Worm (Caenorhabditis elegans) whole organism, midembryonic: ENCODE measurements around the gene F41E6.7.
"Not testable (repeated sequence)": the region's sequence is repeated elsewhere in the genome, so short reads cannot be mapped to it uniquely, and the experiment has no call there.

Experiments used
- T22C8.4 ChIP-seq: fragments of 200-800 bp; sonication (Bioruptor generic); IDR thresholded peaks from 2 replicates; pipeline ENCODE4 v1.3.6; 2022; ENCODE audit warnings: missing genetic modification characterization, missing compliant biosample characterization
- cog-1 ChIP-seq: sonication (generic microtip); optimal IDR thresholded peaks from 2 replicates; lab custom pipeline; 2016; ENCODE audit warnings: missing genetic modification characterization, missing compliant biosample characterization
- flt-1 ChIP-seq: fragments of 200-800 bp; sonication (Bioruptor generic); IDR thresholded peaks from 2 replicates; pipeline ENCODE4 v1.3.6; 2022; ENCODE audit warnings: missing genetic modification characterization, missing compliant biosample characterization
- klf-2 ChIP-seq: fragments of 200-800 bp; sonication (Bioruptor generic); conservative IDR thresholded peaks from 2 replicates; pipeline ENCODE4 v1.3.6; 2022; ENCODE audit warnings: missing genetic modification reagents, missing genetic modification characterization, missing compliant biosample characterization
- med-1 ChIP-seq: sonication (generic microtip); optimal IDR thresholded peaks from 2 replicates; lab custom pipeline; 2017; ENCODE audit warnings: missing genetic modification characterization, mild to moderate bottlenecking, missing compliant biosample characterization, antibody characterized with exemption, missing genetic modification reagents; ENCODE audit not compliant: insufficient read depth
- ref-1 ChIP-seq: fragments of 200-800 bp; sonication (Bioruptor generic); conservative IDR thresholded peaks from 2 replicates; pipeline ENCODE4 v1.3.6; 2022; ENCODE audit warnings: missing genetic modification reagents, missing genetic modification characterization, missing compliant biosample characterization
- tab-1 ChIP-seq: fragments of 200-800 bp; sonication (Bioruptor generic); IDR thresholded peaks from 2 replicates; pipeline ENCODE4 v1.3.6; 2022; ENCODE audit warnings: missing genetic modification characterization, missing compliant biosample characterization
- ztf-23 ChIP-seq: fragments of 200-800 bp; sonication (Bioruptor generic); IDR thresholded peaks from 2 replicates; pipeline ENCODE4 v1.3.6; 2022; ENCODE audit warnings: missing genetic modification reagents, missing genetic modification characterization, missing compliant biosample characterization
- ztf-29 ChIP-seq: fragments of 200-800 bp; sonication (Bioruptor generic); IDR thresholded peaks from 2 replicates; pipeline ENCODE4 v1.3.6; 2022; ENCODE audit warnings: missing genetic modification reagents, missing genetic modification characterization, missing compliant biosample characterization

The F41E6.7 gene

ce11 chrV:8588079-8588478 lies 11.0 kb downstream of the F41E6.7 start, which contains the start of gene C10B5.3:
C10B5.3 (minus strand) TSS chrV:8588179.
- TF ChIP-seq ztf-23 (GFP tag; lab: Robert Waterston, UW) (0 out of 2 replicates have a peak, but pooled peaks have one; percentile 15), ref-1 (no peak)

ce11 chrV:8586920-8587319 lies 12.2 kb downstream of the F41E6.7 start:
- no peak for TF ChIP-seq klf-2
- no peak for TF ChIP-seq cog-1 (tag; lab: Kevin White, UChicago)
- no peak for TF ChIP-seq ztf-23 (GFP tag; lab: Robert Waterston, UW)
- TF ChIP-seq T22C8.4 (GFP tag; lab: Robert Waterston, UW) = no peak

ce11 chrV:8586472-8586871 lies 12.6 kb downstream of the F41E6.7 start:
- TF ChIP-seq tab-1 (no peak), med-1 (no peak), ztf-29 (GFP tag; lab: Robert Waterston, UW) (no peak), klf-2 (no peak), cog-1 (tag; lab: Kevin White, UChicago) (no peak), ztf-23 (GFP tag; lab: Robert Waterston, UW) (no peak), flt-1 (GFP tag; lab: Robert Waterston, UW) (no peak)

- TF ChIP-seq tab-1 (no peak), klf-2 (no peak), ztf-23 (GFP tag; lab: Robert Waterston, UW) (no peak), ref-1 (no peak), cog-1 (tag; lab: Kevin White, UChicago) (no peak), flt-1 (GFP tag; lab: Robert Waterston, UW) (no peak), med-1 (no peak), T22C8.4 (GFP tag; lab: Robert Waterston, UW) (no peak), ztf-29 (GFP tag; lab: Robert Waterston, UW) (no peak)
Observed at ce11 chrV:8580961-8581360, 18.1 kb downstream of the F41E6.7 start, which contains the start of gene C10B5.1. C10B5.1 (plus strand) TSS chrV:8581261.

ce11 chrV:8574762-8575161 lies 24.3 kb downstream of the F41E6.7 start, which contains the start of gene F25G6.1:
F25G6.1 (plus strand) TSS chrV:8575062.
- TF ChIP-seq ztf-23 (GFP tag; lab: Robert Waterston, UW); ref-1; klf-2: not testable (repeated sequence)

- TF ChIP-seq ztf-23 (GFP tag; lab: Robert Waterston, UW) (no peak), T22C8.4 (GFP tag; lab: Robert Waterston, UW) (no peak), cog-1 (tag; lab: Kevin White, UChicago) (no peak), med-1 (no peak), ztf-29 (GFP tag; lab: Robert Waterston, UW) (no peak), flt-1 (GFP tag; lab: Robert Waterston, UW) (no peak), tab-1 (no peak), klf-2 (no peak), ref-1 (no peak)
Observed at ce11 chrV:8569841-8570361, 29.2 kb downstream of the F41E6.7 start, which contains the start of the genes F25G6.9 and symk-1. F25G6.9 (minus strand) TSS chrV:8570000. symk-1 (plus strand) TSS chrV:8570311.

- TF ChIP-seq klf-2 (no peak), ztf-29 (GFP tag; lab: Robert Waterston, UW) (no peak), tab-1 (no peak), ref-1 (no peak), cog-1 (tag; lab: Kevin White, UChicago) (no peak), med-1 (no peak), T22C8.4 (GFP tag; lab: Robert Waterston, UW) (no peak), flt-1 (GFP tag; lab: Robert Waterston, UW) (no peak), ztf-23 (GFP tag; lab: Robert Waterston, UW) (no peak)
Observed at ce11 chrV:8569172-8569571, 29.9 kb downstream of the F41E6.7 start.

- TF ChIP-seq cog-1 (tag; lab: Kevin White, UChicago) (no peak), tab-1 (no peak), flt-1 (GFP tag; lab: Robert Waterston, UW) (no peak), T22C8.4 (GFP tag; lab: Robert Waterston, UW) (no peak), klf-2 (no peak), ref-1 (no peak), ztf-23 (GFP tag; lab: Robert Waterston, UW) (no peak), ztf-29 (GFP tag; lab: Robert Waterston, UW) (no peak), med-1 (no peak)
Observed at ce11 chrV:8565075-8565474, 34.0 kb downstream of the F41E6.7 start, which contains the start of gene F25G6.8. F25G6.8 (minus strand) TSS chrV:8565175.

ce11 chrV:8560916-8561315 lies 38.2 kb downstream of the F41E6.7 start, which contains the start of gene acr-16:
acr-16 (plus strand) TSS chrV:8561216.
- TF ChIP-seq med-1 (no peak), klf-2 (no peak), tab-1 (no peak), ref-1 (no peak), flt-1 (GFP tag; lab: Robert Waterston, UW) (no peak), ztf-23 (GFP tag; lab: Robert Waterston, UW) (no peak), T22C8.4 (GFP tag; lab: Robert Waterston, UW) (no peak)

- TF ChIP-seq tab-1 = no peak
- TF ChIP-seq klf-2 = no peak
- TF ChIP-seq ztf-29 (GFP tag; lab: Robert Waterston, UW) = no peak
- TF ChIP-seq ztf-23 (GFP tag; lab: Robert Waterston, UW) = no peak
- TF ChIP-seq T22C8.4 (GFP tag; lab: Robert Waterston, UW) = no peak
- no peak for TF ChIP-seq cog-1 (tag; lab: Kevin White, UChicago)
- no peak for TF ChIP-seq ref-1
Observed at ce11 chrV:8555955-8556354, 43.1 kb downstream of the F41E6.7 start.

- TF ChIP-seq klf-2 (no peak), T22C8.4 (GFP tag; lab: Robert Waterston, UW) (no peak), flt-1 (GFP tag; lab: Robert Waterston, UW) (no peak), ztf-23 (GFP tag; lab: Robert Waterston, UW) (0 out of 2 replicates have a peak, but pooled peaks have one; percentile 34), tab-1 (no peak)
Observed at ce11 chrV:8552460-8552859, 46.6 kb downstream of the F41E6.7 start, which contains the start of gene acr-15. acr-15 (plus strand) TSS chrV:8552695.
